Worm (Caenorhabditis elegans) whole organism, L4/young adult: Measurements from ENCODE around the gene spp-3.

Source experiments
- W03F9.2 ChIP-seq: fragments of 150-350 bp; optimal IDR thresholded peaks from 2 replicates; lab custom pipeline; 2014; ENCODE audit warnings: missing biosample characterization, missing genetic modification characterization
- dao-5 ChIP-seq: sonication (generic microtip); optimal IDR thresholded peaks from 2 replicates; lab custom pipeline; 2016; ENCODE audit warnings: missing genotype, missing genetic modification characterization, moderate library complexity, missing compliant biosample characterization
- him-1 ChIP-seq: sonication (generic microtip); optimal IDR thresholded peaks from 2 replicates; lab custom pipeline; 2016; ENCODE audit warnings: missing genotype, missing genetic modification reagents, missing genetic modification characterization, missing compliant biosample characterization

ce11 chrX:7313236-7313635, 1.9 kb downstream of the spp-3 start:
- TF ChIP-seq dao-5 (tag; lab: Kevin White, UChicago), result no peak
- no peak for TF ChIP-seq W03F9.2 (tag; lab: Kevin White, UChicago)
- TF ChIP-seq him-1, result no peak
